Fruit fly (Drosophila melanogaster) whole organism, prepupa: ENCODE data around the gene CG13065.

Experiments
- CG11294 ChIP-seq: fragments of 200-800 bp; sonication (Bioruptor generic); IDR thresholded peaks from 2 replicates; pipeline ENCODE4 v1.3.6; 2022; ENCODE audit warnings: missing biosample characterization, missing genetic modification characterization
- CG11902 ChIP-seq: fragments of 200-800 bp; sonication (Bioruptor generic); optimal IDR thresholded peaks from 3 replicates; lab custom pipeline; 2016; ENCODE audit warnings: missing biosample characterization, missing genetic modification characterization
- CG15336 ChIP-seq: fragments of 200-800 bp; sonication (Bioruptor generic); IDR thresholded peaks from 2 replicates; pipeline ENCODE4 v1.3.6; 2022; ENCODE audit warnings: missing biosample characterization, missing genetic modification characterization
- CG1621 ChIP-seq: fragments of 200-800 bp; sonication (Bioruptor generic); optimal IDR thresholded peaks from 3 replicates; lab custom pipeline; 2018; ENCODE audit warnings: missing biosample characterization, mild to moderate bottlenecking, missing genetic modification characterization
- CG16779 ChIP-seq: fragments of 200-800 bp; sonication (Bioruptor generic); optimal IDR thresholded peaks from 3 replicates; lab custom pipeline; 2017; ENCODE audit warnings: missing biosample characterization, mild to moderate bottlenecking, missing genetic modification characterization
- CG31627 ChIP-seq: fragments of 200-800 bp; sonication (Bioruptor generic); optimal IDR thresholded peaks from 3 replicates; lab custom pipeline; 2016; ENCODE audit warnings: missing biosample characterization, missing genetic modification characterization
- CG32006 ChIP-seq: fragments of 200-800 bp; sonication (Bioruptor generic); optimal IDR thresholded peaks from 3 replicates; lab custom pipeline; 2017; ENCODE audit warnings: missing biosample characterization, mild to moderate bottlenecking, missing genetic modification characterization
- CG34406 ChIP-seq: fragments of 200-800 bp; sonication (Bioruptor generic); optimal IDR thresholded peaks from 3 replicates; lab custom pipeline; 2016; ENCODE audit warnings: missing biosample characterization, missing genetic modification characterization
- CG4318 ChIP-seq: fragments of 200-800 bp; sonication (Bioruptor generic); optimal IDR thresholded peaks from 3 replicates; lab custom pipeline; 2017; ENCODE audit warnings: missing biosample characterization, mild to moderate bottlenecking, missing genetic modification characterization
- CG6163 ChIP-seq: fragments of 200-800 bp; sonication (Bioruptor generic); IDR thresholded peaks from 3 replicates; pipeline ENCODE4 v1.3.6; 2022; ENCODE audit warnings: missing biosample characterization, missing genetic modification characterization
- CG6276 ChIP-seq: fragments of 200-800 bp; sonication (Bioruptor generic); optimal IDR thresholded peaks from 2 replicates; lab custom pipeline; 2017; ENCODE audit warnings: missing biosample characterization, mild to moderate bottlenecking, missing genetic modification characterization
- CG6792 ChIP-seq: fragments of 200-800 bp; sonication (Bioruptor generic); optimal IDR thresholded peaks from 3 replicates; lab custom pipeline; 2016; ENCODE audit warnings: missing biosample characterization, missing genetic modification characterization
- CG6808 ChIP-seq: fragments of 200-800 bp; sonication (Bioruptor generic); optimal IDR thresholded peaks from 3 replicates; lab custom pipeline; 2017; ENCODE audit warnings: missing biosample characterization, missing genetic modification characterization, mild to moderate bottlenecking, moderate library complexity, missing genetic modification reagents
- CG6854 ChIP-seq: fragments of 200-800 bp; sonication (Bioruptor generic); optimal IDR thresholded peaks from 2 replicates; lab custom pipeline; 2017; ENCODE audit warnings: missing biosample characterization, mild to moderate bottlenecking, missing genetic modification characterization
- CG8119 ChIP-seq: fragments of 200-800 bp; sonication (Bioruptor generic); IDR thresholded peaks from 3 replicates; pipeline ENCODE4 v1.3.6; 2022; ENCODE audit warnings: missing biosample characterization, missing genetic modification characterization
- CG8319 ChIP-seq: fragments of 200-800 bp; sonication (Bioruptor generic); optimal IDR thresholded peaks from 3 replicates; lab custom pipeline; 2016; ENCODE audit warnings: missing biosample characterization, missing genetic modification characterization
- CG8632 ChIP-seq: fragments of 200-800 bp; sonication (Bioruptor generic); optimal IDR thresholded peaks from 3 replicates; lab custom pipeline; 2016; ENCODE audit warnings: missing biosample characterization, missing genetic modification characterization
- CG9139 ChIP-seq: fragments of 200-800 bp; sonication (Bioruptor generic); optimal IDR thresholded peaks from 3 replicates; lab custom pipeline; 2017; ENCODE audit warnings: missing biosample characterization, mild to moderate bottlenecking, missing genetic modification characterization
- Eip78C ChIP-seq: fragments of 200-800 bp; sonication (Bioruptor generic); peaks from one replicate; lab custom pipeline; 2016; ENCODE audit warnings: missing biosample characterization, missing genetic modification characterization
- Eip93F ChIP-seq: fragments of 200-800 bp; sonication (Bioruptor generic); optimal IDR thresholded peaks from 2 replicates; lab custom pipeline; 2016; ENCODE audit warnings: missing biosample characterization, mild to moderate bottlenecking, missing genetic modification characterization
- Gug ChIP-seq: fragments of 200-800 bp; sonication (Bioruptor generic); IDR thresholded peaks from 2 replicates; pipeline ENCODE4 v1.3.6; 2022; ENCODE audit warnings: missing biosample characterization, missing genetic modification characterization
- Lpt ChIP-seq: fragments of 200-800 bp; sonication (Bioruptor generic); optimal IDR thresholded peaks from 3 replicates; lab custom pipeline; 2016; ENCODE audit warnings: missing biosample characterization, missing genetic modification characterization
- OdsH ChIP-seq: fragments of 200-800 bp; sonication (Bioruptor generic); optimal IDR thresholded peaks from 3 replicates; lab custom pipeline; 2016; ENCODE audit warnings: missing biosample characterization, missing genetic modification characterization
- Smox ChIP-seq: fragments of 200-800 bp; sonication (Bioruptor generic); optimal IDR thresholded peaks from 3 replicates; lab custom pipeline; 2016; ENCODE audit warnings: missing biosample characterization, missing genetic modification characterization
- Sox102F ChIP-seq: fragments of 200-800 bp; sonication (Bioruptor generic); optimal IDR thresholded peaks from 2 replicates; lab custom pipeline; 2016; ENCODE audit warnings: missing biosample characterization, mild to moderate bottlenecking, missing genetic modification characterization
- Sox14 ChIP-seq: fragments of 200-800 bp; sonication (Bioruptor generic); optimal IDR thresholded peaks from 3 replicates; lab custom pipeline; 2016; ENCODE audit warnings: missing biosample characterization, missing genetic modification characterization
- achi ChIP-seq: fragments of 200-800 bp; sonication (Bioruptor generic); optimal IDR thresholded peaks from 3 replicates; lab custom pipeline; 2016; ENCODE audit warnings: missing biosample characterization, missing genetic modification characterization
- dac ChIP-seq: fragments of 200-800 bp; sonication (Bioruptor generic); optimal IDR thresholded peaks from 2 replicates; lab custom pipeline; 2017; ENCODE audit warnings: missing biosample characterization, mild to moderate bottlenecking, missing genetic modification characterization
- dsx ChIP-seq: fragments of 200-800 bp; optimal IDR thresholded peaks from 3 replicates; lab custom pipeline; 2019; ENCODE audit warnings: missing biosample characterization, mild to moderate bottlenecking, missing genetic modification characterization, moderate library complexity; ENCODE audit not compliant: poor library complexity, severe bottlenecking
- eg ChIP-seq: fragments of 200-800 bp; sonication (Bioruptor generic); IDR thresholded peaks from 3 replicates; pipeline ENCODE4 v1.3.6; 2022; ENCODE audit warnings: missing biosample characterization, missing genetic modification characterization
- fd85E ChIP-seq: fragments of 200-800 bp; sonication (Bioruptor generic); optimal IDR thresholded peaks from 3 replicates; lab custom pipeline; 2016; ENCODE audit warnings: missing biosample characterization, missing genetic modification characterization
- fkh ChIP-seq: fragments of 200-800 bp; sonication (Bioruptor generic); optimal IDR thresholded peaks from 3 replicates; lab custom pipeline; 2017; ENCODE audit warnings: missing biosample characterization, mild to moderate bottlenecking, missing genetic modification characterization, moderate library complexity
- lz ChIP-seq: fragments of 200-800 bp; sonication (Bioruptor generic); optimal IDR thresholded peaks from 3 replicates; lab custom pipeline; 2016; ENCODE audit warnings: missing biosample characterization, missing genetic modification characterization
- spab ChIP-seq: fragments of 200-800 bp; sonication (Bioruptor generic); optimal IDR thresholded peaks from 2 replicates; lab custom pipeline; 2017; ENCODE audit warnings: missing biosample characterization, mild to moderate bottlenecking, missing genetic modification characterization, missing genetic modification reagents
- ss ChIP-seq, 2 experiments: fragments of 200-800 bp; sonication (Bioruptor generic); optimal IDR thresholded peaks; 2 replicates in 1 of 2; 3 replicates in 1 of 2; lab custom pipeline; 2017 to 2018; ENCODE audit warnings: mild to moderate bottlenecking in 2 of 2, missing biosample characterization in 2 of 2, missing genetic modification characterization in 2 of 2, moderate library complexity in 1 of 2
- svp ChIP-seq: fragments of 200-800 bp; sonication (Bioruptor generic); peaks from one replicate; lab custom pipeline; 2016; ENCODE audit warnings: missing biosample characterization, missing genetic modification characterization
- vri ChIP-seq: fragments of 200-800 bp; sonication (Bioruptor generic); optimal IDR thresholded peaks from 3 replicates; lab custom pipeline; 2016; ENCODE audit warnings: missing biosample characterization, mild to moderate bottlenecking, missing genetic modification characterization

Gene CG13065

DNA sequence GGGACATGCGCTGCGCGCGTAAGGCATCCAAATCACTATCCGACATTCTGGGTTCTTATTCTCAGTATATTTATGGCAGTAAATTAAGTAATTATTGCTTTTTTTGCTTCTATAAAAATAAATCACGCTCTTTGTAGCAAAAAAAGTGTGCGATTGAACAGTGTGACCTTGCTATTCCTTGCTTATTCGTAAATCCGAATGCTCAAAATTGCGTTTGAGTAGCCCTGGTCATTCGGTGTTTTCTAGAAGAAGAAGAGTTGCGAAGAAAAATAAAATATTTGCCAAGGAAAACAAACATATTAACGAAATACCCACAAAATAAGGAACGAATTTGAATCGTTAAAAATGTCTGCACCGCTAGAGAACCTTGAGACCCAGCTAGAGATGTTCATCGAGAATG, 45.4 kb upstream of the CG13065 start, which contains the start of the genes PDCD-5 and MED10 (continued):
- TF ChIP-seq CG8119 (no peak), CG16779 (no peak), CG11294 (GFP tag; lab: Robert Waterston, UW) (no peak), CG8319 (no peak), CG6163 (GFP tag; lab: Robert Waterston, UW) (no peak), CG34406 (no peak), spab (GFP tag; lab: Kevin White, UChicago) (no peak), CG9139 (GFP tag; lab: Kevin White, UChicago) (no peak), CG6808 (GFP tag; lab: Kevin White, UChicago) (peak; percentile 24), fd85E (no peak), CG11902 (GFP tag; lab: Kevin White, UChicago) (no peak), ss (GFP tag; optimal IDR thresholded peaks at IDR 0.05; lab: Kevin White, UChicago) (peak; percentile 11 to 26), CG6854 (GFP tag; lab: Kevin White, UChicago) (no peak), Smox (GFP tag; lab: Kevin White, UChicago) (no peak), CG6792 (GFP tag; lab: Kevin White, UChicago) (no peak), CG15336 (GFP tag; lab: Robert Waterston, UW) (no peak), Gug (GFP tag; lab: Robert Waterston, UW) (no peak), achi (GFP tag; lab: Kevin White, UChicago) (no peak), dac (GFP tag; lab: Kevin White, UChicago) (no peak), vri (no peak)

DNA sequence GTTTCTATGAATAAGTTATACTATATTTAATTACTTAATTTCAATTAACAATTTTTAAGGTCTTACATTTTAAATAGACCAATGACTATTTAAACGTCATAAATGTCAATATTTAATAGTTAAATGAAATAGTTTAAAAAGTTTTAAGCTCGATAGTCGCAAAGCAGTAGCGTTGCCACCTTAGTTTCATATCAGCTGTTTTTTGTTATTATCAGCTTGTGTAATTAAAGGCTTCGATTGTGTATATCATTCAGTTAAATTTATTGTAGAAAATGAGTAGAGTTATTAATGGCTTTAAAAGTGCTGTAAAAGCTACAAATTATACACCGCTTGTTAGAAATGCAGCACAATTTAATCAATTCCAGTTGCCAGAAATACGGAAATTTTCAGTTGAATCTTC, 44.3 kb upstream of the CG13065 start, which contains the start of gene Hsc20:
TSS of gene Hsc20 (plus strand) at position 204 of the 400 bp plus-strand sequence.
- TF ChIP-seq Eip78C (GFP tag; lab: Kevin White, UChicago): peak; percentile 14
- TF ChIP-seq svp (GFP tag; lab: Kevin White, UChicago): no peak
- TF ChIP-seq fkh (GFP tag; lab: Kevin White, UChicago): peak; percentile 57

DNA sequence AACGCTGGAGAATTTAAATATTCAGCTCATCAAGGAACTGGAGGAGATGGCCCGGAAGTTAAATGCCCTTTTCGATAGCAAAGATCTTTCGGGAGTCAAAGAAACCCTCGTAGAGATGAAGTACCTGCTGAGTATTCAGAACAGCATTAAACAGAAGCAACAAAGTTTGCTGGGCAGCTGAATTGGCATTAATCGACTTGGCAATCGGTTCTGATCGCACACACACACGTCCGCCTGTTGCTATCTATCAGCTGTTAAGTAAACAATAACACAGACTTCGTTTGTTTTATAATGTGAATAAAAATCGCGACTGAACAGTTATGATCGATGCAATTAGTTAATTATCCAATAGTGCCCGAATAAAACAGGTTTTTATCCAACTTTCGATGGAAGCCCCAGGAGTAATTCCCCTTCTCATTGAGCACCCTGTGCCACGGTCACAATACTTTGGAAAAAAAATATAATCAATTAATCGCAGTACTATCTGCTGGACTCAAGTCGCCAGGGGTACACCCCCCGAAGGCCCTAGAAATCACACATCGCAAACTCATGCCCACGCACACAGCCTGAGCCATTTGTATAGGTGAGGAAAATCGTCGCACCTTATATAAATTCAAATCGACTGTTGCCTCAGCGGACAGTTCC, 43.3 kb upstream of the CG13065 start:
- TF ChIP-seq Sox102F: no peak
- TF ChIP-seq spab (GFP tag; lab: Kevin White, UChicago): no peak
- TF ChIP-seq CG8119: no peak
- TF ChIP-seq eg (GFP tag; lab: Robert Waterston, UW): no peak
- no peak for TF ChIP-seq fd85E
- TF ChIP-seq CG32006 (GFP tag; lab: Kevin White, UChicago): no peak
- TF ChIP-seq Eip78C (GFP tag; lab: Kevin White, UChicago): peak; percentile 67
- TF ChIP-seq Lpt (GFP tag; lab: Kevin White, UChicago): no peak
- peak; percentile 0 for TF ChIP-seq CG6808 (GFP tag; lab: Kevin White, UChicago)
- TF ChIP-seq CG6854 (GFP tag; lab: Kevin White, UChicago): peak; percentile 14
- no peak for TF ChIP-seq CG4318
- no peak for TF ChIP-seq OdsH (GFP tag; lab: Kevin White, UChicago)
- TF ChIP-seq svp (GFP tag; lab: Kevin White, UChicago): peak; percentile 86
- TF ChIP-seq lz: no peak
- no peak for TF ChIP-seq CG9139 (GFP tag; lab: Kevin White, UChicago)
- no peak for TF ChIP-seq CG6163 (GFP tag; lab: Robert Waterston, UW)
- peak; percentile 56 for TF ChIP-seq dsx (GFP tag; lab: Kevin White, UChicago)
- TF ChIP-seq vri: peak; percentile 28
- TF ChIP-seq CG1621: no peak
- no peak for TF ChIP-seq Eip93F (GFP tag; lab: Kevin White, UChicago)
- TF ChIP-seq Sox14 (GFP tag; lab: Kevin White, UChicago): peak; percentile 38
- no peak for TF ChIP-seq CG8632 (GFP tag; lab: Kevin White, UChicago)

DNA sequence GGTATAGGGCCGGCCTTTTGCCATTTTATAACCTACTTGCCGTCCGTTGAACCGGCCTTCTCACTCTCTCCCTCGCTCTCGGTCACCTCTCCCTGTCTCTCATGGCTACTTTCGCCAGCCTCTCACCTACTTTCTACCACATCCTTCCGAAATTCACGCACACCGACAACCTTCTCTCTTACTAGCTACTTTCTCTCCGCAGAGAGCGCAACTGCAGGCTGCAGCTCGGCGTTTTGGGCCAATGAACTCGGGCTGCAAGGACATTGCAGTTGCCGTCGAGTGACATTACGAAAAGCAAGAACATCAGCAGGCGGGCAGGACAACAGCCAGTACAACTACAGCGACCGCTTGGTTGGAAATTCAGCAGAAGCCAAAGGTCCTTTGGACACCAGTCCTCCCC, 35.9 kb upstream of the CG13065 start:
- TF ChIP-seq Smox (GFP tag; lab: Kevin White, UChicago): no peak
- no peak for TF ChIP-seq CG31627 (GFP tag; lab: Kevin White, UChicago)
- TF ChIP-seq CG6276 (GFP tag; lab: Kevin White, UChicago): no peak
- no peak for TF ChIP-seq CG6808 (GFP tag; lab: Kevin White, UChicago)
- TF ChIP-seq vri: no peak
- TF ChIP-seq Eip78C (GFP tag; lab: Kevin White, UChicago): no peak
